Worm (Caenorhabditis elegans) whole organism, L4 larva: ENCODE results near the gene F10E9.12.

Experiments used
- F37D6.2 ChIP-seq: sonication (generic microtip); optimal IDR thresholded peaks from 2 replicates; lab custom pipeline; 2016; ENCODE audit warnings: mild to moderate bottlenecking, missing genetic modification characterization, missing compliant biosample characterization
- T20F7.1 ChIP-seq: fragments of 200-800 bp; sonication (Bioruptor generic); optimal IDR thresholded peaks from 2 replicates; lab custom pipeline; 2018; ENCODE audit warnings: mild to moderate bottlenecking, missing genetic modification characterization, missing compliant biosample characterization
- T26A8.4 ChIP-seq: fragments of 200-800 bp; sonication (Bioruptor generic); IDR thresholded peaks from 2 replicates; pipeline ENCODE4 v1.3.6; 2022; ENCODE audit warnings: missing genetic modification characterization, missing compliant biosample characterization
- aha-1 ChIP-seq: fragments of 150-350 bp; peaks from one replicate; lab custom pipeline; 2014; ENCODE audit warnings: missing biosample characterization, missing genetic modification characterization
- arid-1 ChIP-seq: fragments of 200-800 bp; sonication (Bioruptor generic); conservative IDR thresholded peaks from 2 replicates; pipeline ENCODE4 v1.3.6; 2022; ENCODE audit warnings: missing genetic modification reagents, missing genetic modification characterization, missing compliant biosample characterization
- ceh-20 ChIP-seq: fragments of 200-800 bp; sonication (Bioruptor generic); IDR thresholded peaks from 2 replicates; pipeline ENCODE4 v1.3.6; 2022; ENCODE audit warnings: missing genetic modification reagents, missing genetic modification characterization, missing compliant biosample characterization
- ceh-28 ChIP-seq: fragments of 150-350 bp; optimal IDR thresholded peaks from 2 replicates; lab custom pipeline; 2014; ENCODE audit warnings: missing biosample characterization, missing genetic modification reagents, missing genetic modification characterization
- cey-2 ChIP-seq: sonication (generic microtip); optimal IDR thresholded peaks from 3 replicates; lab custom pipeline; 2017; ENCODE audit warnings: missing genetic modification characterization, mild to moderate bottlenecking, missing compliant biosample characterization, antibody characterized with exemption, borderline replicate concordance; ENCODE audit not compliant: insufficient read depth
- ctbp-1 ChIP-seq: fragments of 200-800 bp; sonication (Bioruptor generic); IDR thresholded peaks from 2 replicates; pipeline ENCODE4 v1.3.6; 2022; ENCODE audit warnings: missing genetic modification reagents, missing genetic modification characterization, missing compliant biosample characterization
- daf-16 ChIP-seq, 3 experiments: sonication (generic microtip); optimal IDR thresholded peaks; 2 replicates each; lab custom pipeline; 2016 to 2017; ENCODE audit warnings: missing genetic modification characterization in 3 of 3, missing genetic modification reagents in 3 of 3, mild to moderate bottlenecking in 2 of 3, missing compliant biosample characterization in 2 of 3, missing biosample characterization in 1 of 3, moderate library complexity in 1 of 3
- daf-8 ChIP-seq: fragments of 200-800 bp; sonication (Bioruptor generic); IDR thresholded peaks from 2 replicates; pipeline ENCODE4 v1.3.6; 2022; ENCODE audit warnings: missing genetic modification characterization, missing compliant biosample characterization
- dmd-6 ChIP-seq: fragments of 200-800 bp; sonication (Bioruptor generic); IDR thresholded peaks from 2 replicates; pipeline ENCODE4 v1.3.6; 2022; ENCODE audit warnings: missing genetic modification reagents, missing genetic modification characterization, missing compliant biosample characterization
- duxl-1 ChIP-seq: sonication (generic microtip); optimal IDR thresholded peaks from 2 replicates; lab custom pipeline; 2016; ENCODE audit warnings: mild to moderate bottlenecking, missing genetic modification characterization, moderate library complexity, missing compliant biosample characterization; ENCODE audit not compliant: poor library complexity
- dve-1 ChIP-seq: sonication (generic microtip); optimal IDR thresholded peaks from 2 replicates; lab custom pipeline; 2017; ENCODE audit warnings: antibody characterized with exemption, mild to moderate bottlenecking, missing genetic modification characterization, missing compliant biosample characterization; ENCODE audit not compliant: insufficient read depth
- fos-1 ChIP-seq: fragments of 150-350 bp; optimal IDR thresholded peaks from 2 replicates; lab custom pipeline; 2014; ENCODE audit warnings: missing biosample characterization, missing genetic modification characterization
- hlh-11 ChIP-seq: fragments of 200-800 bp; sonication (Bioruptor generic); optimal IDR thresholded peaks from 2 replicates; lab custom pipeline; 2018; ENCODE audit warnings: mild to moderate bottlenecking, missing genetic modification characterization, missing compliant biosample characterization
- hlh-30 ChIP-seq: sonication (generic microtip); optimal IDR thresholded peaks from 2 replicates; lab custom pipeline; 2017; ENCODE audit warnings: antibody characterized with exemption, mild to moderate bottlenecking, missing genetic modification characterization, missing compliant biosample characterization; ENCODE audit not compliant: insufficient read depth
- hmg-1.1 ChIP-seq: fragments of 200-800 bp; sonication (Bioruptor generic); IDR thresholded peaks from 2 replicates; pipeline ENCODE4 v1.3.6; 2022; ENCODE audit warnings: missing genetic modification reagents, missing genetic modification characterization, missing compliant biosample characterization
- lin-1 ChIP-seq: fragments of 200-800 bp; sonication (Bioruptor generic); IDR thresholded peaks from 2 replicates; pipeline ENCODE4 v1.3.6; 2022; ENCODE audit warnings: missing genetic modification reagents, missing genetic modification characterization, missing compliant biosample characterization
- lin-38 ChIP-seq: fragments of 200-800 bp; sonication (Bioruptor generic); IDR thresholded peaks from 2 replicates; pipeline ENCODE4 v1.3.6; 2022; ENCODE audit warnings: missing genetic modification reagents, missing genetic modification characterization, missing compliant biosample characterization
- lsy-2 ChIP-seq, 2 experiments: fragments of 150-350 bp in 1 of 2; sonication (generic microtip) in 1 of 2; optimal IDR thresholded peaks; 2 replicates each; lab custom pipeline; 2014 to 2017; ENCODE audit warnings: missing biosample characterization in 2 of 2, missing genetic modification characterization in 2 of 2
- mep-1 ChIP-seq: fragments of 150-350 bp; sonication (generic microtip); optimal IDR thresholded peaks from 3 replicates; lab custom pipeline; 2014; ENCODE audit warnings: missing biosample characterization, missing genetic modification characterization
- mes-2 ChIP-seq: sonication (generic microtip); optimal IDR thresholded peaks from 2 replicates; lab custom pipeline; 2016; ENCODE audit warnings: missing genotype, mild to moderate bottlenecking, missing genetic modification characterization, missing compliant biosample characterization; ENCODE audit not compliant: poor library complexity, severe bottlenecking
- mxl-2 ChIP-seq: fragments of 200-800 bp; sonication (Bioruptor generic); conservative IDR thresholded peaks from 2 replicates; pipeline ENCODE4 v1.3.6; 2022; ENCODE audit warnings: missing genetic modification reagents, missing genetic modification characterization, missing compliant biosample characterization
- nhr-102 ChIP-seq: sonication (generic microtip); optimal IDR thresholded peaks from 2 replicates; lab custom pipeline; 2016; ENCODE audit warnings: mild to moderate bottlenecking, missing genetic modification characterization, moderate library complexity, missing compliant biosample characterization
- nhr-11 ChIP-seq: fragments of 150-350 bp; optimal IDR thresholded peaks from 2 replicates; lab custom pipeline; 2014; ENCODE audit warnings: missing biosample characterization, missing genetic modification characterization
- nhr-111 ChIP-seq: fragments of 200-800 bp; sonication (Bioruptor generic); optimal IDR thresholded peaks from 2 replicates; lab custom pipeline; 2018; ENCODE audit warnings: mild to moderate bottlenecking, missing genetic modification characterization, missing compliant biosample characterization
- nhr-237 ChIP-seq: sonication (generic microtip); optimal IDR thresholded peaks from 2 replicates; lab custom pipeline; 2017; ENCODE audit warnings: missing biosample characterization, missing genetic modification characterization
- nhr-28 ChIP-seq: fragments of 150-350 bp; optimal IDR thresholded peaks from 2 replicates; lab custom pipeline; 2014; ENCODE audit warnings: missing biosample characterization, missing genetic modification characterization
- nhr-41 ChIP-seq: fragments of 200-800 bp; sonication (Bioruptor generic); IDR thresholded peaks from 2 replicates; pipeline ENCODE4 v1.3.6; 2022; ENCODE audit warnings: missing genetic modification reagents, missing genetic modification characterization, missing compliant biosample characterization
- nhr-76 ChIP-seq: fragments of 150-350 bp; optimal IDR thresholded peaks from 2 replicates; lab custom pipeline; 2014; ENCODE audit warnings: missing biosample characterization, missing genetic modification characterization
- pha-4 ChIP-seq, 2 experiments: fragments of 150-350 bp in 1 of 2; fragments of 200-800 bp in 1 of 2; sonication (Bioruptor generic) in 1 of 2; IDR thresholded peaks in 1 of 2; optimal IDR thresholded peaks in 1 of 2; 2 replicates each; pipeline versions ENCODE4 v1.3.6 to Lab custom; 2014 to 2022; ENCODE audit warnings: missing genetic modification characterization in 2 of 2, missing genetic modification reagents in 2 of 2, missing biosample characterization in 1 of 2, missing compliant biosample characterization in 1 of 2
- php-3 ChIP-seq: fragments of 200-800 bp; sonication (Bioruptor generic); IDR thresholded peaks from 2 replicates; pipeline ENCODE4 v1.3.6; 2022; ENCODE audit warnings: missing genetic modification reagents, missing genetic modification characterization, missing compliant biosample characterization
- pqm-1 ChIP-seq: sonication (generic microtip); optimal IDR thresholded peaks from 2 replicates; lab custom pipeline; 2017; ENCODE audit warnings: missing biosample characterization, missing genetic modification characterization
- snpc-1.2 ChIP-seq: fragments of 200-800 bp; sonication (Bioruptor generic); IDR thresholded peaks from 2 replicates; pipeline ENCODE4 v1.3.6; 2022; ENCODE audit warnings: missing genetic modification reagents, missing genetic modification characterization, missing compliant biosample characterization
- snpc-4 ChIP-seq: fragments of 150-350 bp; optimal IDR thresholded peaks from 2 replicates; lab custom pipeline; 2014; ENCODE audit warnings: missing biosample characterization, missing genetic modification characterization
- spr-3 ChIP-seq: fragments of 200-800 bp; sonication (Bioruptor generic); optimal IDR thresholded peaks from 2 replicates; lab custom pipeline; 2018; ENCODE audit warnings: mild to moderate bottlenecking, missing genetic modification characterization, missing compliant biosample characterization
- tra-1 ChIP-seq: fragments of 200-800 bp; sonication (Bioruptor generic); IDR thresholded peaks from 2 replicates; pipeline ENCODE4 v1.3.6; 2022; ENCODE audit warnings: missing genetic modification reagents, missing genetic modification characterization, missing compliant biosample characterization
- unc-62 ChIP-seq, 3 experiments: fragments of 150-350 bp in 1 of 3; sonication (generic microtip); optimal IDR thresholded peaks in 2 of 3; peaks in 1 of 3; 1 replicate in 1 of 3; 2 replicates in 2 of 3; lab custom pipeline; 2014 to 2017; ENCODE audit warnings: missing biosample characterization in 3 of 3, missing genetic modification characterization in 3 of 3, missing genetic modification reagents in 3 of 3, missing genotype in 1 of 3
- vab-7 ChIP-seq: fragments of 200-800 bp; sonication (Bioruptor generic); IDR thresholded peaks from 2 replicates; pipeline ENCODE4 v1.3.6; 2022; ENCODE audit warnings: missing genetic modification reagents, missing genetic modification characterization, missing compliant biosample characterization
- ztf-11 ChIP-seq: fragments of 150-350 bp; optimal IDR thresholded peaks from 2 replicates; lab custom pipeline; 2014; ENCODE audit warnings: missing biosample characterization, missing genetic modification characterization
- ztf-7 ChIP-seq: fragments of 150-350 bp; optimal IDR thresholded peaks from 2 replicates; lab custom pipeline; 2014; ENCODE audit warnings: missing biosample characterization, missing genetic modification characterization

The F10E9.12 gene

ce11 chrIII:8287519-8287918 is 36.8 kb upstream of the F10E9.12 start:
- TF ChIP-seq hlh-11 (tag; lab: Kevin White, UChicago) (peak; percentile 57), hmg-1.1 (GFP tag; lab: Robert Waterston, UW) (peak; percentile 26; the same call in 1 of the 2 replicates), aha-1 (peak; percentile 94), F37D6.2 (tag; lab: Kevin White, UChicago) (peak; percentile 10), nhr-11 (tag; lab: Kevin White, UChicago) (peak; percentile 3), php-3 (GFP tag; lab: Robert Waterston, UW) (no peak), T20F7.1 (no peak), hlh-30 (tag; lab: Kevin White, UChicago) (peak; percentile 3), mes-2 (tag; lab: Kevin White, UChicago) (peak; percentile 37), unc-62 (GFP tag; optimal IDR thresholded peaks at IDR 0.05 in 1 of 2; lab: Kevin White, UChicago) (peak in 1 of 2 experiments; percentile 86), unc-62 (tag; optimal IDR thresholded peaks at IDR 0.05; lab: Kevin White, UChicago) (no peak), lin-1 (GFP tag; lab: Robert Waterston, UW) (no peak), ceh-20 (GFP tag; lab: Robert Waterston, UW) (peak; percentile 55; the same call in 1 of the 2 replicates), mep-1 (peak; percentile 9)

DNA sequence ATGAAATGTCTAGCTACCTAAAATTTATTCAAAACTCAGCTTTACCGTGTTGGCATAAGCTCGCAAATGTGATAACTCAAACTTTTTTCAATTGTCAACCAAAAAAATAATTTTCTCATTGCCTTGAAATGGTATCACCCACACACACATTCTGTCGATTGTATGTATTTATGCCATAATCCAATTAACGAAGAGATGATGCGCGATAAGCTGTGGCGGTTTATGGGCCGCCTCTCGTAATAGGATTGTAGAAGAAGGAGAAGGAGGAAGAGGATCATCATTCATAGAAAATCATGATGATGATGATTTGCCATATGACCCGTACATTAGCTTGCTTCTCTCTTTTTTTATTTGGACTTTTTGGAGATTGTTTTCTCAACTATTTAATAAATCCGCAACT is 35.2 kb upstream of the F10E9.12 start:
- TF ChIP-seq tra-1 (GFP tag; lab: Robert Waterston, UW) (no peak), ctbp-1 (GFP tag; lab: Robert Waterston, UW) (no peak)

- TF ChIP-seq nhr-237 (tag; lab: Kevin White, UChicago) (no peak), pqm-1 (tag; lab: Kevin White, UChicago) (peak; percentile 99), fos-1 (tag; lab: Kevin White, UChicago) (no peak), T20F7.1 (peak; percentile 41), T26A8.4 (GFP tag; lab: Robert Waterston, UW) (no peak), nhr-41 (GFP tag; lab: Robert Waterston, UW) (no peak), lsy-2 (tag; optimal IDR thresholded peaks at IDR 0.05; lab: Kevin White, UChicago) (no peak), unc-62 (GFP tag; optimal IDR thresholded peaks at IDR 0.05 in 1 of 2; lab: Kevin White, UChicago) (no peak), unc-62 (tag; optimal IDR thresholded peaks at IDR 0.05; lab: Kevin White, UChicago) (no peak), arid-1 (GFP tag; lab: Robert Waterston, UW) (no peak), lin-1 (GFP tag; lab: Robert Waterston, UW) (no peak), dmd-6 (GFP tag; lab: Robert Waterston, UW) (peak; percentile 78), snpc-1.2 (no peak), duxl-1 (tag; lab: Kevin White, UChicago) (no peak), nhr-28 (tag; lab: Kevin White, UChicago) (peak; percentile 74), ztf-7 (tag; lab: Kevin White, UChicago) (no peak), nhr-76 (no peak), daf-8 (GFP tag; lab: Robert Waterston, UW) (no peak), mep-1 (no peak), spr-3 (no peak), hlh-11 (tag; lab: Kevin White, UChicago) (peak; percentile 66), ceh-28 (tag; lab: Kevin White, UChicago) (no peak), mxl-2 (GFP tag; lab: Robert Waterston, UW) (no peak), daf-16 (GFP tag; optimal IDR thresholded peaks at IDR 0.05; lab: Kevin White, UChicago) (no peak), daf-16 (tag; optimal IDR thresholded peaks at IDR 0.05; lab: Kevin White, UChicago) (peak; percentile 55), pha-4 (GFP tag; IDR thresholded peaks at IDR 0.05; lab: Robert Waterston, UW) (no peak), pha-4 (tag; optimal IDR thresholded peaks at IDR 0.05; lab: Kevin White, UChicago) (no peak), hlh-30 (tag; lab: Kevin White, UChicago) (peak; percentile 2), nhr-111 (GFP tag; lab: Kevin White, UChicago) (no peak), nhr-102 (tag; lab: Kevin White, UChicago) (no peak), dve-1 (tag; lab: Kevin White, UChicago) (peak; percentile 74), vab-7 (GFP tag; lab: Robert Waterston, UW) (no peak), ztf-11 (tag; lab: Kevin White, UChicago) (no peak), snpc-4 (tag; lab: Kevin White, UChicago) (no peak), cey-2 (no peak), lin-38 (GFP tag; lab: Robert Waterston, UW) (no peak)
These were observed 32.9 kb upstream of the F10E9.12 start for ce11 chrIII:8291268-8292032.
